ENCODE assay signal across 2 worm cellular contexts in the genomic region with DNA sequence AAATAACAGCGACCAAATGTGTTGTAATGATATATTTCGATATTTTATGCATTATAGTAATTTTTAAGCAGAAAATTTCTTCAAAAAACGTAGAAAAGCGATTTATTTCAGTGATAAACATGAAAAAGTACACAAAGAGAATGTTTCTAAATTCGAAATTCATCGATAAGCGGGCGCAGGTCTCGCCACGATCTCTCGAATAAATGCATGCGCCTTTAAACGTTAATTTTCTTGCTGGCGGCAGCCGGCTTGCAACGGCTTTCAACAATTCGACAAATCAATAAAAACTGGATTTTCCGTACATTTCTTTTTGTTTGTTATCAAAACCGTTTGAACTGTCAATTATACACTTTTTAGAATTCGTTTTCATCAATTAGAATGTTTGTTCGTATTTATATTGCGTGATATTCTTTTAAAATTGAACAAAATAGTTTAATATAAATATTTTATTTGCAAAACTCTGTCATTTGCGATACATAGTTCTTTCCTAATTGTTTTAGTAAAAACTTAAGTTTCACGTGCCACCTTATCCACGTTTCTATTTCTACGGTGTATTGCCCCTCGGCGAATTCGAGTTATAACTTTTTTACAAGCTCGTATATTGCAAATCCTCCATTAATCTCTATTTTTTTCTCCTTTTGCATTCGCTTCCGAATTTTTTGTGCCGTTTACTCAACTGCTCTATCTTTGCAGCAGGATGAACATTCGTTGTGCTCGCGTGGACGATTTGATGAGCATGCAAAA.
TF ChIP-seq lines count a peak whose summit lies in the region.

A gene (plus strand): TSS at position 694 of the 744 bp plus-strand sequence.

TF ChIP-seq in whole organism, L1 larva, 84 proteins besides CTCF, POLR2A, EP300 and RAD21 (continued from another document and continues in another):
- TF ChIP-seq efl-1 (optimal IDR thresholded peaks at IDR 0.05; lab: Kevin White, UChicago) (peak; percentile 72 to 73), efl-1 (GFP tag; optimal IDR thresholded peaks at IDR 0.05 in 1 of 2; lab: Kevin White, UChicago) (peak; percentile 68 to 96), lin-39 (tag; optimal IDR thresholded peaks at IDR 0.05; lab: Kevin White, UChicago) (no peak), ceh-88 (GFP tag; IDR thresholded peaks at IDR 0.05; lab: Robert Waterston, UW) (no peak), fos-1 (tag; optimal IDR thresholded peaks at IDR 0.05; lab: Kevin White, UChicago) (no peak), sup-37 (GFP tag; optimal IDR thresholded peaks at IDR 0.05; lab: Kevin White, UChicago) (no peak), swsn-7 (tag; optimal IDR thresholded peaks at IDR 0.05; lab: Kevin White, UChicago) (peak; percentile 50), fkh-10 (GFP tag; optimal IDR thresholded peaks at IDR 0.05; lab: Kevin White, UChicago) (no peak), fkh-4 (tag; optimal IDR thresholded peaks at IDR 0.05; lab: Kevin White, UChicago; ENCODE audit: borderline replicate concordance) (no peak), ztf-4 (tag; optimal IDR thresholded peaks at IDR 0.05; lab: Kevin White, UChicago) (no peak), mab-9 (GFP tag; IDR thresholded peaks at IDR 0.05; lab: Robert Waterston, UW) (no peak), aha-1 (tag; optimal IDR thresholded peaks at IDR 0.05; lab: Kevin White, UChicago) (no peak), unc-30 (tag; optimal IDR thresholded peaks at IDR 0.05; lab: Kevin White, UChicago) (no peak), sptf-1 (tag; optimal IDR thresholded peaks at IDR 0.05; lab: Kevin White, UChicago) (no peak), ama-1 (optimal IDR thresholded peaks at IDR 0.05; lab: Kevin White, UChicago) (no peak), lin-14 (GFP tag; optimal IDR thresholded peaks at IDR 0.05; lab: Kevin White, UChicago) (no peak), pax-3 (tag; optimal IDR thresholded peaks at IDR 0.05; lab: Kevin White, UChicago) (no peak), Y116A8C.19 (tag; optimal IDR thresholded peaks at IDR 0.05; lab: Kevin White, UChicago; ENCODE audit: borderline replicate concordance) (no peak), C16A3.4 (tag; optimal IDR thresholded peaks at IDR 0.05; lab: Kevin White, UChicago) (peak; percentile 60), sox-4 (tag; optimal IDR thresholded peaks at IDR 0.05; lab: Kevin White, UChicago) (no peak), nhr-77 (tag; optimal IDR thresholded peaks at IDR 0.05; lab: Kevin White, UChicago) (no peak), mep-1 (tag; optimal IDR thresholded peaks at IDR 0.05; lab: Kevin White, UChicago) (peak; percentile 69), alr-1 (tag; optimal IDR thresholded peaks at IDR 0.05; lab: Kevin White, UChicago; ENCODE audit: borderline replicate concordance) (no peak), ztf-11 (tag; optimal IDR thresholded peaks at IDR 0.05; lab: Kevin White, UChicago) (no peak), unc-86 (tag; optimal IDR thresholded peaks at IDR 0.05; lab: Kevin White, UChicago) (no peak), snu-23 (GFP tag; optimal IDR thresholded peaks at IDR 0.05; lab: Kevin White, UChicago) (peak; percentile 65), nhr-71 (tag; optimal IDR thresholded peaks at IDR 0.05; lab: Kevin White, UChicago) (peak; percentile 53), elt-3 (tag; optimal IDR thresholded peaks at IDR 0.05; lab: Kevin White, UChicago) (peak in 1 of 6 experiments; percentile 57), zip-4 (GFP tag; optimal IDR thresholded peaks at IDR 0.05; lab: Kevin White, UChicago) (no peak), egl-27 (tag; optimal IDR thresholded peaks at IDR 0.05; lab: Kevin White, UChicago) (no peak), nhr-12 (tag; optimal IDR thresholded peaks at IDR 0.05; lab: Kevin White, UChicago) (no peak), jun-1 (tag; optimal IDR thresholded peaks at IDR 0.05; lab: Kevin White, UChicago) (peak; percentile 5), ces-1 (GFP tag; optimal IDR thresholded peaks at IDR 0.05; lab: Kevin White, UChicago) (no peak), hpl-2 (GFP tag; optimal IDR thresholded peaks at IDR 0.05; lab: Kevin White, UChicago) (no peak), ceh-63 (GFP tag; optimal IDR thresholded peaks at IDR 0.05; lab: Kevin White, UChicago) (no peak), lin-15B (tag; optimal IDR thresholded peaks at IDR 0.05; lab: Kevin White, UChicago) (peak; percentile 18), egl-13 (tag; optimal IDR thresholded peaks at IDR 0.05; lab: Kevin White, UChicago) (no peak), nhr-11 (tag; optimal IDR thresholded peaks at IDR 0.05; lab: Kevin White, UChicago) (no peak), ets-5 (GFP tag; IDR thresholded peaks at IDR 0.05; lab: Robert Waterston, UW) (no peak), grh-1 (GFP tag; IDR thresholded peaks at IDR 0.05; lab: Robert Waterston, UW) (no peak), nhr-28 (tag; optimal IDR thresholded peaks at IDR 0.05; lab: Kevin White, UChicago) (no peak), ceh-90 (tag; optimal IDR thresholded peaks at IDR 0.05; lab: Kevin White, UChicago) (no peak), unc-98 (GFP tag; IDR thresholded peaks at IDR 0.05; lab: Robert Waterston, UW) (no peak), pag-3 (tag; optimal IDR thresholded peaks at IDR 0.05; lab: Kevin White, UChicago; ENCODE audit: borderline replicate concordance, insufficient read depth) (no peak), nhr-90 (tag; optimal IDR thresholded peaks at IDR 0.05; lab: Kevin White, UChicago; ENCODE audit: poor library complexity) (peak; percentile 6), nhr-20 (tag; optimal IDR thresholded peaks at IDR 0.05; lab: Kevin White, UChicago) (peak; percentile 61), nhr-85 (tag; lab: Kevin White, UChicago) (no peak), mef-2 (tag; optimal IDR thresholded peaks at IDR 0.05; lab: Kevin White, UChicago) (no peak), unc-130 (tag; optimal IDR thresholded peaks at IDR 0.05; lab: Kevin White, UChicago) (no peak), dsc-1 (tag; optimal IDR thresholded peaks at IDR 0.05; lab: Kevin White, UChicago) (peak; percentile 35), efl-3 (GFP tag; optimal IDR thresholded peaks at IDR 0.05; lab: Kevin White, UChicago) (no peak), vab-15 (tag; optimal IDR thresholded peaks at IDR 0.05; lab: Kevin White, UChicago) (no peak), rnt-1 (tag; optimal IDR thresholded peaks at IDR 0.05; lab: Kevin White, UChicago) (peak; percentile 39), pqm-1 (tag; optimal IDR thresholded peaks at IDR 0.05; lab: Kevin White, UChicago) (no peak), nhr-84 (tag; optimal IDR thresholded peaks at IDR 0.05; lab: Kevin White, UChicago) (no peak), snpc-4 (tag; optimal IDR thresholded peaks at IDR 0.05; lab: Kevin White, UChicago) (peak; percentile 14), ceh-8 (GFP tag; optimal IDR thresholded peaks at IDR 0.05; lab: Kevin White, UChicago) (no peak), xbp-1 (tag; optimal IDR thresholded peaks at IDR 0.05; lab: Kevin White, UChicago) (peak; percentile 39), isw-1 (GFP tag; IDR thresholded peaks at IDR 0.05; lab: Robert Waterston, UW) (peak; percentile 50), irx-1 (tag; optimal IDR thresholded peaks at IDR 0.05; lab: Kevin White, UChicago) (peak; percentile 33), nhr-237 (tag; optimal IDR thresholded peaks at IDR 0.05; lab: Kevin White, UChicago) (no peak), mdl-1 (tag; optimal IDR thresholded peaks at IDR 0.05; lab: Kevin White, UChicago) (peak in 1 of 2 experiments; percentile 20), hlh-4 (tag; optimal IDR thresholded peaks at IDR 0.05; lab: Kevin White, UChicago) (no peak)

TF ChIP-seq in whole organism, L3 larva, 47 proteins besides CTCF, POLR2A, EP300 and RAD21 (continued from another document):
- TF ChIP-seq mml-1 (tag; optimal IDR thresholded peaks at IDR 0.05; lab: Kevin White, UChicago): no peak
- no peak for TF ChIP-seq egl-27 (tag; optimal IDR thresholded peaks at IDR 0.05; lab: Kevin White, UChicago)
- no peak for TF ChIP-seq jun-1 (tag; optimal IDR thresholded peaks at IDR 0.05; lab: Kevin White, UChicago)
- TF ChIP-seq ceh-9 (tag; optimal IDR thresholded peaks at IDR 0.05; lab: Kevin White, UChicago): no peak
- TF ChIP-seq lsy-12 (tag; optimal IDR thresholded peaks at IDR 0.05; lab: Kevin White, UChicago): no peak
- peak; percentile 72 for TF ChIP-seq nfya-1 (tag; optimal IDR thresholded peaks at IDR 0.05; lab: Kevin White, UChicago; ENCODE audit: insufficient read depth)
- no peak for TF ChIP-seq tbx-2 (tag; optimal IDR thresholded peaks at IDR 0.05; lab: Kevin White, UChicago)
- TF ChIP-seq ceh-82 (tag; optimal IDR thresholded peaks at IDR 0.05; lab: Kevin White, UChicago): no peak
- TF ChIP-seq ceh-16 (tag; optimal IDR thresholded peaks at IDR 0.05; lab: Kevin White, UChicago): no peak
- no peak for TF ChIP-seq unc-39 (tag; optimal IDR thresholded peaks at IDR 0.05; lab: Kevin White, UChicago)
- no peak for TF ChIP-seq zag-1 (tag; optimal IDR thresholded peaks at IDR 0.05; lab: Kevin White, UChicago)
- TF ChIP-seq fos-1 (tag; optimal IDR thresholded peaks at IDR 0.05; lab: Kevin White, UChicago): no peak
- TF ChIP-seq snpc-4 (tag; optimal IDR thresholded peaks at IDR 0.05; lab: Kevin White, UChicago): peak; percentile 57
- no peak for TF ChIP-seq aly-2 (tag; optimal IDR thresholded peaks at IDR 0.05; lab: Kevin White, UChicago)
- TF ChIP-seq ZK546.5 (tag; optimal IDR thresholded peaks at IDR 0.05; lab: Kevin White, UChicago): no peak
- TF ChIP-seq nhr-43 (tag; optimal IDR thresholded peaks at IDR 0.05; lab: Kevin White, UChicago; ENCODE audit: poor library complexity, severe bottlenecking): no peak
- peak; percentile 64 for TF ChIP-seq lin-15B (tag; optimal IDR thresholded peaks at IDR 0.05; lab: Kevin White, UChicago)
- no peak for TF ChIP-seq sea-2 (GFP tag; optimal IDR thresholded peaks at IDR 0.05; lab: Kevin White, UChicago)
- no peak for TF ChIP-seq nhr-237 (tag; optimal IDR thresholded peaks at IDR 0.05; lab: Kevin White, UChicago)
- TF ChIP-seq nhr-28 (tag; optimal IDR thresholded peaks at IDR 0.05; lab: Kevin White, UChicago): no peak
- peak; percentile 40 for TF ChIP-seq elt-2 (tag; optimal IDR thresholded peaks at IDR 0.05; lab: Kevin White, UChicago)
- no peak for TF ChIP-seq nhr-77 (tag; optimal IDR thresholded peaks at IDR 0.05; lab: Kevin White, UChicago)
- TF ChIP-seq nhr-12 (tag; optimal IDR thresholded peaks at IDR 0.05; lab: Kevin White, UChicago): no peak
- TF ChIP-seq elt-1 (tag; optimal IDR thresholded peaks at IDR 0.05; lab: Kevin White, UChicago): no peak
- TF ChIP-seq nhr-25 (tag; optimal IDR thresholded peaks at IDR 0.05; lab: Kevin White, UChicago): peak; percentile 71
- no peak for TF ChIP-seq ztf-4 (tag; optimal IDR thresholded peaks at IDR 0.05; lab: Kevin White, UChicago)
- TF ChIP-seq hmg-11 (tag; optimal IDR thresholded peaks at IDR 0.05; lab: Kevin White, UChicago): peak; percentile 62
- TF ChIP-seq eor-1 (tag; optimal IDR thresholded peaks at IDR 0.05; lab: Kevin White, UChicago): no peak
- peak; percentile 32 for TF ChIP-seq ceh-28 (tag; optimal IDR thresholded peaks at IDR 0.05; lab: Kevin White, UChicago)
TF ChIP-seq in whole organism, L3 larva: peak in this region for 12.
